Worm (Caenorhabditis elegans) whole organism, L1 larva: ENCODE measurements around the gene tag-77.

Experiments
- aly-2 ChIP-seq: fragments of 150-350 bp; optimal IDR thresholded peaks from 2 replicates; lab custom pipeline; 2014; ENCODE audit warnings: missing biosample characterization, missing genetic modification characterization
- ceh-82 ChIP-seq, 3 experiments: fragments of 150-350 bp in 1 of 3; sonication (generic microtip) in 2 of 3; optimal IDR thresholded peaks; 2 replicates each; lab custom pipeline; 2014 to 2017; ENCODE audit warnings: missing biosample characterization in 3 of 3, missing genetic modification characterization in 3 of 3
- dpl-1 ChIP-seq, 3 experiments: fragments of 150-350 bp in 2 of 3; sonication (generic microtip) in 1 of 3; optimal IDR thresholded peaks; 2 replicates each; lab custom pipeline; 2014 to 2017; ENCODE audit warnings: missing biosample characterization in 3 of 3, missing genetic modification characterization in 3 of 3, missing genetic modification reagents in 3 of 3
- fkh-8 ChIP-seq: sonication (generic microtip); optimal IDR thresholded peaks from 2 replicates; lab custom pipeline; 2016; ENCODE audit warnings: mild to moderate bottlenecking, missing genetic modification characterization, missing compliant biosample characterization
- lin-13 ChIP-seq: fragments of 150-350 bp; optimal IDR thresholded peaks from 2 replicates; lab custom pipeline; 2014; ENCODE audit warnings: missing biosample characterization, missing genetic modification reagents, missing genetic modification characterization
- mep-1 ChIP-seq: fragments of 150-350 bp; optimal IDR thresholded peaks from 2 replicates; lab custom pipeline; 2014; ENCODE audit warnings: missing biosample characterization, missing genetic modification characterization
- nhr-11 ChIP-seq: fragments of 150-350 bp; optimal IDR thresholded peaks from 2 replicates; lab custom pipeline; 2014; ENCODE audit warnings: missing biosample characterization, missing genetic modification characterization
- nhr-28 ChIP-seq: fragments of 150-350 bp; optimal IDR thresholded peaks from 2 replicates; lab custom pipeline; 2014; ENCODE audit warnings: missing biosample characterization, missing genetic modification characterization
- pag-3 ChIP-seq: sonication (generic microtip); optimal IDR thresholded peaks from 2 replicates; lab custom pipeline; 2017; ENCODE audit warnings: missing genetic modification characterization, mild to moderate bottlenecking, missing compliant biosample characterization, antibody characterized with exemption, borderline replicate concordance; ENCODE audit not compliant: insufficient read depth
- rnt-1 ChIP-seq: sonication (generic microtip); optimal IDR thresholded peaks from 2 replicates; lab custom pipeline; 2016; ENCODE audit warnings: mild to moderate bottlenecking, missing genetic modification characterization, moderate library complexity, missing compliant biosample characterization
- snpc-4 ChIP-seq: fragments of 150-350 bp; optimal IDR thresholded peaks from 2 replicates; lab custom pipeline; 2014; ENCODE audit warnings: missing biosample characterization, missing genetic modification characterization
- unc-130 ChIP-seq: fragments of 150-350 bp; optimal IDR thresholded peaks from 2 replicates; lab custom pipeline; 2017; ENCODE audit warnings: missing biosample characterization, missing genetic modification characterization, inconsistent platforms
- unc-62 ChIP-seq: fragments of 150-350 bp; optimal IDR thresholded peaks from 2 replicates; lab custom pipeline; 2014; ENCODE audit warnings: missing biosample characterization, missing genetic modification reagents, missing genetic modification characterization

DNA sequence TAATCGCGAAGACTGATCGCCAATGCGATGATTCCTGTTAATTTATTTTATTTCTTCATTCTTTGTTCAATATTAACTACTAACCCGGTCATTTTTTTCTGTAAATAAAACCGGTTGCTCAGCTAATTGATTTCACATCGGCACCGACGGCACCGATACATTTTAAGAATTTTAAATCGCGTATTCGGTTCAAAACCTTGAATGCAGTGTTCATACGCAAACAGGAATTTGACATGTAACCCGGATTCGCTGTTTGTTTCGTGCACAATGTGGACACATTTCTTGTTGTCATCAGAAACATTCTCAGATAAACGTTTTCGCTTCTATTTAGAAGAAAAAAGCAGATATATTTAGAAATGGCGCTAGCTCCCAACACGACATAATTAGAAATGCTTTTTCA lies 10.4 kb downstream of the tag-77 start:
- TF ChIP-seq rnt-1 (tag; lab: Kevin White, UChicago) (no peak), mep-1 (tag; lab: Kevin White, UChicago) (no peak), nhr-11 (tag; lab: Kevin White, UChicago) (no peak), dpl-1 (GFP tag; optimal IDR thresholded peaks at IDR 0.05; lab: Kevin White, UChicago) (no peak), fkh-8 (tag; lab: Kevin White, UChicago) (no peak), unc-130 (tag; lab: Kevin White, UChicago) (no peak), snpc-4 (tag; lab: Kevin White, UChicago) (no peak), nhr-28 (tag; lab: Kevin White, UChicago) (no peak), ceh-82 (tag; optimal IDR thresholded peaks at IDR 0.05; lab: Kevin White, UChicago) (no peak), unc-62 (GFP tag; lab: Kevin White, UChicago) (no peak), aly-2 (tag; lab: Kevin White, UChicago) (no peak), pag-3 (tag; lab: Kevin White, UChicago) (no peak), lin-13 (no peak)
